Fruit fly (Drosophila melanogaster): ENCODE measurements around the gene Galphaf.

Gene Galphaf

DNA sequence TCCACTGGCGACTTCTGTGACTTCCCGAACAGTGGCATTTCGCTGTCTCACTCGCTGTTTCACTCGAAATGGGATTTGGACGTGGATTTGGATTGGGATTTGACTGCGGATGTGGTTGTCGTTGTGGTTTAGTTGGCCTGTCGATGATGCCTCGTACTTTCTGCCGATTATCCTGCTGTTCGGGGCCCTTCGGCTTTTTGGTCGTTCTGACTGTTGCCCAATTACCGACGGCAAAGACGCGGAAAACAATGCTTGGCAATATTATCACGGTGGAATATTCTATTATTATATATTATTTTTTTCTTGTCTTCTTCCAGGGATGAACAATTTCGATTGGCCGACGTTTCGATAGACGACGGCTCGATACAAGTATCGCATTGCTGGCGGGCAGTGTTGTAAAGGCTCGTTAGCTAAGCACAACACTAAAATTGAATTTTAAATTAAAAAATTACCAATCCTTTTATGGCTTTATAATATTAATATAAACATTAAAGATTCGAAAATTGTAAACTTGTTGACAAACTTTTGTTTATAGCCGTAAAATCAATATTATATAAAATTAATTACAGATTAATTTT lies 52.5 kb downstream of the Galphaf start, which contains the start of gene Mo25 (continued):
- TF ChIP-seq HLH54F (GFP tag; optimal IDR thresholded peaks at IDR 0.05) (peak; percentile 13), prd (optimal IDR thresholded peaks at IDR 0.05) (no peak), prd (GFP tag; IDR thresholded peaks at IDR 0.05) (peak; percentile 40; the same call in 1 of the 3 replicates), hbn (GFP tag; IDR thresholded peaks at IDR 0.05; ENCODE audit: partially characterized antibody) (peak; percentile 79), CoRest (tag; optimal IDR thresholded peaks at IDR 0.05) (peak; percentile 36), Dll (GFP tag; IDR thresholded peaks at IDR 0.05; ENCODE audit: partially characterized antibody) (peak; percentile 79), Camta (GFP tag; optimal IDR thresholded peaks at IDR 0.05) (no peak), Gsc (GFP tag; IDR thresholded peaks at IDR 0.05) (no peak), Dad (GFP tag; optimal IDR thresholded peaks at IDR 0.05) (no peak), CG16813 (GFP tag; IDR thresholded peaks at IDR 0.05; ENCODE audit: partially characterized antibody) (peak; percentile 69), Hr3 (GFP tag; optimal IDR thresholded peaks at IDR 0.05) (peak; percentile 42), Mad (GFP tag; optimal IDR thresholded peaks at IDR 0.05) (no peak), vvl (GFP tag; IDR thresholded peaks at IDR 0.05) (peak; percentile 77), CG32532 (GFP tag; IDR thresholded peaks at IDR 0.05) (peak; percentile 52), NFAT (GFP tag; IDR thresholded peaks at IDR 0.05) (peak; percentile 49; the same call in 1 of the 2 replicates), CG7928 (GFP tag; optimal IDR thresholded peaks at IDR 0.05) (peak; percentile 93), gem (tag; optimal IDR thresholded peaks at IDR 0.05) (peak; percentile 45), hkb (optimal IDR thresholded peaks at IDR 0.05) (no peak), hkb (GFP tag; IDR thresholded peaks at IDR 0.05) (no peak), Bgb (GFP tag; IDR thresholded peaks at IDR 0.05; ENCODE audit: partially characterized antibody) (peak; percentile 83), MESR4 (GFP tag; optimal IDR thresholded peaks at IDR 0.05) (peak; percentile 84), pzg (GFP tag; optimal IDR thresholded peaks at IDR 0.05) (peak; percentile 80), Awh (GFP tag; IDR thresholded peaks at IDR 0.05) (no peak), Doc3 (GFP tag; IDR thresholded peaks at IDR 0.05; ENCODE audit: partially characterized antibody) (peak; percentile 70), CG8478 (optimal IDR thresholded peaks at IDR 0.05) (no peak), kni (GFP tag; optimal IDR thresholded peaks at IDR 0.05) (no peak), seq (GFP tag; IDR thresholded peaks at IDR 0.05) (no peak), Ravus (GFP tag; IDR thresholded peaks at IDR 0.05) (no peak), bowl (GFP tag; IDR thresholded peaks at IDR 0.05) (no peak), CG7963 (GFP tag; IDR thresholded peaks at IDR 0.05; ENCODE audit: partially characterized antibody) (peak; percentile 60; the same call in 1 of the 3 replicates), CG18764 (GFP tag; optimal IDR thresholded peaks at IDR 0.05) (peak; percentile 20), BtbVII (GFP tag; optimal IDR thresholded peaks at IDR 0.05) (peak; percentile 29), E2f2 (GFP tag; IDR thresholded peaks at IDR 0.05) (peak; percentile 86), phol (tag; optimal IDR thresholded peaks at IDR 0.05) (peak; percentile 40), CG31441 (GFP tag; IDR thresholded peaks at IDR 0.05) (peak; percentile 36; the same call in 1 of the 2 replicates), Gug (GFP tag; IDR thresholded peaks at IDR 0.05) (no peak; the same call in 3 of the 4 replicates), Bdp1 (GFP tag; optimal IDR thresholded peaks at IDR 0.05) (peak; percentile 29)

- no peak for TF ChIP-seq gro (GFP tag; optimal IDR thresholded peaks at IDR 0.05)
- TF ChIP-seq wdn (GFP tag; IDR thresholded peaks at IDR 0.05): no peak
- TF ChIP-seq CG14965 (GFP tag; optimal IDR thresholded peaks at IDR 0.05; ENCODE audit: borderline replicate concordance): no peak
- no peak for TF ChIP-seq CG17361 (GFP tag; IDR thresholded peaks at IDR 0.05)
- TF ChIP-seq grau (tag; optimal IDR thresholded peaks at IDR 0.05): peak; percentile 0
- no peak for TF ChIP-seq peb (GFP tag; IDR thresholded peaks at IDR 0.05)
- TF ChIP-seq pho (GFP tag; optimal IDR thresholded peaks at IDR 0.05): no peak
- TF ChIP-seq lbe (GFP tag; optimal IDR thresholded peaks at IDR 0.05): no peak
- peak; percentile 13 for TF ChIP-seq Ets65A (GFP tag)
- peak; percentile 59 for TF ChIP-seq CG32532 (GFP tag; IDR thresholded peaks at IDR 0.05)
- TF ChIP-seq Sry-δ (GFP tag; optimal IDR thresholded peaks at IDR 0.05): no peak
- TF ChIP-seq sd (tag; optimal IDR thresholded peaks at IDR 0.05): peak; percentile 94
- no peak for TF ChIP-seq dysf (GFP tag; IDR thresholded peaks at IDR 0.05)
- no peak for TF ChIP-seq eve (GFP tag; optimal IDR thresholded peaks at IDR 0.05)
- TF ChIP-seq Hmx (GFP tag; optimal IDR thresholded peaks at IDR 0.05): no peak
- TF ChIP-seq HLH4C (GFP tag; IDR thresholded peaks at IDR 0.05; ENCODE audit: partially characterized antibody): 0 out of 3 replicates have a peak, but pooled peaks have one; percentile 21
- no peak for TF ChIP-seq HLH3B (GFP tag; IDR thresholded peaks at IDR 0.05)
- TF ChIP-seq CG8924 (tag; optimal IDR thresholded peaks at IDR 0.05): peak; percentile 18
Measured at dm6 chr3L:16612972-16613371, 54.8 kb downstream of the Galphaf start.

Data from whole organism, embryonic.